Fruit fly (Drosophila melanogaster): Measurements from ENCODE around the gene Ucp4A.
A peak's percentile ranks its signal among the peaks of the same experiment; 100 is the strongest.

dm6 chrX:17820252-17820651 lies 24.5 kb upstream of the Ucp4A start:
- TF ChIP-seq CTCF (optimal IDR thresholded peaks at IDR 0.05) (peak; percentile 95), CG8478 (optimal IDR thresholded peaks at IDR 0.05) (no peak)

All from S2 (cell line).